Fruit fly (Drosophila melanogaster) whole organism, pupa: ENCODE data around the gene Wnt4.

Experiments used
- CG10348 ChIP-seq: fragments of 200-800 bp; sonication (Bioruptor generic); IDR thresholded peaks from 2 replicates; pipeline ENCODE4 v1.3.6; 2022; ENCODE audit warnings: missing biosample characterization, missing genetic modification characterization
- CG12605 ChIP-seq: fragments of 200-800 bp; sonication (Bioruptor generic); IDR thresholded peaks from 2 replicates; pipeline ENCODE4 v1.3.6; 2022; ENCODE audit warnings: missing biosample characterization, missing genetic modification characterization
- CG13204 ChIP-seq: fragments of 200-800 bp; sonication (Bioruptor generic); optimal IDR thresholded peaks from 2 replicates; lab custom pipeline; 2018; ENCODE audit warnings: missing biosample characterization, mild to moderate bottlenecking, missing genetic modification characterization, moderate library complexity
- CG14655 ChIP-seq: fragments of 200-800 bp; sonication (Bioruptor generic); optimal IDR thresholded peaks from 3 replicates; lab custom pipeline; 2017; ENCODE audit warnings: mild to moderate bottlenecking, missing biosample characterization, missing genetic modification reagents, missing genetic modification characterization
- CG15710 ChIP-seq: fragments of 200-800 bp; sonication (Bioruptor generic); optimal IDR thresholded peaks from 2 replicates; lab custom pipeline; 2018; ENCODE audit warnings: missing biosample characterization, mild to moderate bottlenecking, missing genetic modification characterization, moderate library complexity
- CG17806 ChIP-seq: fragments of 200-800 bp; sonication (Bioruptor generic); optimal IDR thresholded peaks from 2 replicates; lab custom pipeline; 2018; ENCODE audit warnings: missing biosample characterization, mild to moderate bottlenecking, missing genetic modification characterization, moderate library complexity
- CG32121 ChIP-seq: fragments of 200-800 bp; sonication (Bioruptor generic); IDR thresholded peaks from 2 replicates; pipeline ENCODE4 v1.3.6; 2022; ENCODE audit warnings: missing biosample characterization, missing genetic modification characterization
- CG34367 ChIP-seq: fragments of 200-800 bp; sonication (Bioruptor generic); optimal IDR thresholded peaks from 2 replicates; lab custom pipeline; 2018; ENCODE audit warnings: missing biosample characterization, mild to moderate bottlenecking, missing genetic modification characterization
- CG4496 ChIP-seq: fragments of 200-800 bp; sonication (Bioruptor generic); IDR thresholded peaks from 3 replicates; pipeline ENCODE4 v1.3.6; 2022; ENCODE audit warnings: missing biosample characterization, missing genetic modification characterization
- CG8159 ChIP-seq: fragments of 200-800 bp; sonication (Bioruptor generic); optimal IDR thresholded peaks from 3 replicates; lab custom pipeline; 2018; ENCODE audit warnings: missing biosample characterization, mild to moderate bottlenecking, missing genetic modification characterization, moderate library complexity
- CG8301 ChIP-seq: fragments of 200-800 bp; sonication (Bioruptor generic); optimal IDR thresholded peaks from 2 replicates; lab custom pipeline; 2018; ENCODE audit warnings: missing biosample characterization, mild to moderate bottlenecking, missing genetic modification characterization
- CG9948 ChIP-seq: fragments of 200-800 bp; sonication (Bioruptor generic); optimal IDR thresholded peaks from 2 replicates; lab custom pipeline; 2018; ENCODE audit warnings: missing biosample characterization, mild to moderate bottlenecking, missing genetic modification characterization, moderate library complexity
- D1 ChIP-seq: fragments of 200-800 bp; sonication (Bioruptor generic); optimal IDR thresholded peaks from 2 replicates; lab custom pipeline; 2018; ENCODE audit warnings: missing biosample characterization, mild to moderate bottlenecking, missing genetic modification characterization, moderate library complexity
- EcR ChIP-seq: fragments of 200-800 bp; sonication (Bioruptor generic); optimal IDR thresholded peaks from 3 replicates; lab custom pipeline; 2019; ENCODE audit warnings: missing biosample characterization, missing genetic modification characterization, mild to moderate bottlenecking, moderate library complexity, missing genetic modification reagents
- Ets98B ChIP-seq: fragments of 200-800 bp; sonication (Bioruptor generic); IDR thresholded peaks from 2 replicates; pipeline ENCODE4 v1.3.6; 2022; ENCODE audit warnings: missing biosample characterization, missing genetic modification characterization
- Pif1A ChIP-seq: fragments of 200-800 bp; sonication (Bioruptor generic); optimal IDR thresholded peaks from 3 replicates; lab custom pipeline; 2016; ENCODE audit warnings: missing biosample characterization, missing genetic modification characterization
- Pif1B ChIP-seq: fragments of 200-800 bp; sonication (Bioruptor generic); optimal IDR thresholded peaks from 3 replicates; lab custom pipeline; 2016; ENCODE audit warnings: missing biosample characterization, missing genetic modification characterization
- Snoo ChIP-seq: fragments of 200-800 bp; sonication (Bioruptor generic); optimal IDR thresholded peaks from 3 replicates; lab custom pipeline; 2017; ENCODE audit warnings: missing biosample characterization, mild to moderate bottlenecking, missing genetic modification characterization, inconsistent platforms
- fd96Ca ChIP-seq: fragments of 200-800 bp; sonication (Bioruptor generic); IDR thresholded peaks from 3 replicates; pipeline ENCODE4 v1.3.6; 2022; ENCODE audit warnings: missing biosample characterization, missing genetic modification characterization
- gl ChIP-seq: fragments of 200-800 bp; sonication (Bioruptor generic); optimal IDR thresholded peaks from 2 replicates; lab custom pipeline; 2018; ENCODE audit warnings: missing biosample characterization, mild to moderate bottlenecking, missing genetic modification characterization
- rn ChIP-seq: fragments of 200-800 bp; sonication (Bioruptor generic); IDR thresholded peaks from 2 replicates; pipeline ENCODE4 v1.3.6; 2022; ENCODE audit warnings: missing biosample characterization, missing genetic modification characterization

The Wnt4 gene

DNA sequence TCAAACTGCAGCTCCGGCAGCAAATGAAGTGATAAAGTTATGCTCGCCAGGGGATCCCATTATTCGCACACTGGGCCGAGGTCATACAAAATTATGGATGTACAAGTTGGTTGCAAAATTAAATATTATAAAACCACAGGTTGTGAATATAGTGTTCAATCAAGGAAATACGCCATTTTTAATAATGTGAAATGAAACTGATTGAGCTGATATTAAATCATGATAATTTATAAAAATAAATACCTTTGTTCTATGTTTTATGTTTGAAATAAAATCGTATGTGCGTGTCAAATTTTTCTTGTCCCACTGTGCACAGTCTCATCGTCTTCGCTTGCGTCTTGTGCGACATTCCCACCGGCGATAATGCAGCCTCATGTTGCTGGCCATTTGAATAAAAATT, 19.0 kb upstream of the Wnt4 start:
- TF ChIP-seq CG14655 (peak; percentile 78), CG32121 (GFP tag; lab: Robert Waterston, UW) (peak; percentile 49), Pif1B (GFP tag; lab: Kevin White, UChicago) (peak; percentile 47), CG34367 (tag; lab: Kevin White, UChicago) (peak; percentile 29), CG8159 (peak; percentile 42), CG9948 (tag; lab: Kevin White, UChicago) (peak; percentile 61), CG10348 (no peak), CG15710 (tag; lab: Kevin White, UChicago) (peak; percentile 51), gl (tag; lab: Kevin White, UChicago) (no peak), Pif1A (peak; percentile 44), CG4496 (no peak), CG17806 (tag; lab: Kevin White, UChicago) (peak; percentile 42), Ets98B (GFP tag; lab: Robert Waterston, UW) (peak; percentile 20; the same call in 1 of the 2 replicates), EcR (GFP tag; lab: Kevin White, UChicago) (no peak), CG8301 (tag; lab: Kevin White, UChicago) (peak; percentile 69), fd96Ca (GFP tag; lab: Robert Waterston, UW) (no peak), CG12605 (GFP tag; lab: Robert Waterston, UW) (no peak), D1 (tag; lab: Kevin White, UChicago) (no peak), CG13204 (GFP tag; lab: Kevin White, UChicago) (no peak), Snoo (tag; lab: Kevin White, UChicago) (peak; percentile 47), rn (GFP tag; lab: Robert Waterston, UW) (no peak)

DNA sequence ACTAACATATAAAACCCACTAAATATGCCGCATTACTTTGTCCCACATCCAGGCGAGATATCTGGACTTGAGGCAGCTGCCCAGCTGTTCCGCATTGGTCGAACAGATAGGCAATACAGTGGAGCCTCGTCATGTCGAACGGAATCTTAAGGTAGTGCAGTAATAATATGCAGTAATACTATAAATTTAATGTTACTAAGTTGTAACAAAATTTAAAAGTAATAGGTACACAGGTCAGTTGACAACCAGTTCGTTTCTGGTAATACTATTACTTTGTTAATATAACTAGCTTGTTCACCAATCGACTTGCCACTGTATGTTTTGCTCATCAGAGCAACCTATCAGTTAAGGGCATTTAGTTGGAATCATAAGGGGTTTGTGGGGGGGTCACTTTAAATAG, 18.0 kb upstream of the Wnt4 start:
- TF ChIP-seq fd96Ca (GFP tag; lab: Robert Waterston, UW) (no peak), Ets98B (GFP tag; lab: Robert Waterston, UW) (no peak; the same call in 1 of the 2 replicates), CG8159 (peak; percentile 54), CG13204 (GFP tag; lab: Kevin White, UChicago) (no peak), CG8301 (tag; lab: Kevin White, UChicago) (no peak), CG14655 (peak; percentile 38), CG12605 (GFP tag; lab: Robert Waterston, UW) (no peak), CG15710 (tag; lab: Kevin White, UChicago) (peak; percentile 37), D1 (tag; lab: Kevin White, UChicago) (no peak), Snoo (tag; lab: Kevin White, UChicago) (no peak), CG32121 (GFP tag; lab: Robert Waterston, UW) (no peak), EcR (GFP tag; lab: Kevin White, UChicago) (no peak), CG9948 (tag; lab: Kevin White, UChicago) (peak; percentile 14), Pif1A (no peak), rn (GFP tag; lab: Robert Waterston, UW) (0 out of 2 replicates have a peak, but pooled peaks have one; percentile 6), CG34367 (tag; lab: Kevin White, UChicago) (peak; percentile 53), gl (tag; lab: Kevin White, UChicago) (no peak), CG17806 (tag; lab: Kevin White, UChicago) (peak; percentile 49), Pif1B (GFP tag; lab: Kevin White, UChicago) (no peak), CG10348 (no peak), CG4496 (no peak)

DNA sequence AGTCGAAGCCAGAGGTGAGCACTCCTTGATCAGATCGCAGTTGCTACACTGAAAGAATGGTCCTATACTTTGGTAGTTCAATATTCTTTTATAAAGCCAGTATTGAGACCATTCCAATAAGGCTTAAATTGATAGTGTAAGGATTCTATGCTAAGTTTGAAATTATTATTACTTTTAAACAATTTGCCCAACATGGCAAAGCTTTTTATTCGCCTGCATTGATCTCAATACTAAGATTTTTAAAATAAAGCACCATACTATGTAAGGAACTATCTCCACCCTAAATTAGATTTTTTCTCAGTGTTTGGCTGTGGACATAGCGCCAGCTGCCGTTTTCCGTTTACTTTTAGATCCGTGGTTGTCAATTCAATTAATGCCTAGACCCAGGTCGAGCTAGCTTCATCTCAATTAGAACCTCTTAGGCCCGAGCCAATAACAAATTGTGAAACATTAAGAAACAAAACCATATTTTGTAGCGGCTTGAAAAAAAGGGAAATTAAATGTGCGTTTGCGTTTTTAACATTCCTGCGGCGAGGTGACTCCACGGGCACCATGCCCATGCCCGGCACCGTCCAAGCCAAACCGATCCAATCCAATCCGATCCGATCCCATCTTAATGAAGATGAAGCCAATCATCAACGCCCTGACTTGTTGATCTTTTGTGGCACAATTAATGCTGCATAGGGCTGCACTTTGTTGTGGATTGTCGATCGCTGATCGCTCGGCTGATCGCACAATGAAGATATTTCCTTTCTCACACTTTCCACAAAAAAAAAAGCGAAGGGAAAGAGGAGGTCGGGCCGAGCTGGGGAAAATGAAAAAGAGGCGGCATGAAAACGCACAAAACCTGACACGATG, 16.7 kb upstream of the Wnt4 start:
- TF ChIP-seq CG8159 = peak; percentile 30
- TF ChIP-seq CG14655 = peak; percentile 9
- TF ChIP-seq Pif1B (GFP tag; lab: Kevin White, UChicago) = no peak
- peak; percentile 4 for TF ChIP-seq CG9948 (tag; lab: Kevin White, UChicago)
- TF ChIP-seq gl (tag; lab: Kevin White, UChicago) = no peak

DNA sequence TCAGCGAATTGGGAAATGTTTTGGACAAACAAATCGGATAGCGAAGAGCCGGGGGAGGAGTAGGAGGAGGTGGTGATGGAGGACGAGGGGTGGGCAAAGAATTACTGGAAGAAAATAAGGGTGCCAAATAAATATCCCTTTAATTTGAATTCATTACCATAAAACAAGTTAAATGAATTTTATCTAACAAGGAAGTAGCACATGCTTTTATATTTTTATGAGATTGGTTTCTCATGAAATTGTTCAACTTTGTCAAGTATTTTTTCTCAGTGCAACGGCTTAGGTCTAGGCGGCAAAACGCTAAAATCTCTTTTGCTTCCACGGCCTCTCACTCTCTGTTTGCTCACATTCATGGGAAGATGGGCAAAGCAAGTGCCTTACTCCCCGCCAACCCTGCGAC, 15.0 kb upstream of the Wnt4 start:
- TF ChIP-seq EcR (GFP tag; lab: Kevin White, UChicago) = no peak
- no peak for TF ChIP-seq CG8159
- peak; percentile 6 for TF ChIP-seq CG14655
- TF ChIP-seq rn (GFP tag; lab: Robert Waterston, UW) = no peak

DNA sequence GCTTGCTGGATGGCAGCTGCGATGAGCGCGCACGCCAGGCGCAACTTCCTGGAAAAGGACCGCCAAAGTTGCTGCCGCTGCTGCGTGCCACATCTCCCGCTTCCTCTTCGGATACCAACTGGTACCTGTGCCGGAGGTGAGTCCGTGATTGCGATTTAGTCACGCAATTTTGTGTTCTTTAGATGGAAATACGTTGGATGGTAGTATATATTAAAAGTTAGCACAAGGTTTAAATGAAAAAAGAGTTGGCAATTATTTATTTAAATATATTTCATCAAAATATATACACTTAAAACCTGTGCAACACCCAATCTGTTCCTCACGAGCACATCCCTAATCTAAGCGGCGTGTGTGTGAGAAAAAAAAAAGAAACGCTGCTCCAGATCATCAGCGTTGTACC, 13.6 kb upstream of the Wnt4 start:
- TF ChIP-seq CG8159 (peak; percentile 5), Pif1B (GFP tag; lab: Kevin White, UChicago) (peak; percentile 7), CG8301 (tag; lab: Kevin White, UChicago) (peak; percentile 10), CG13204 (GFP tag; lab: Kevin White, UChicago) (peak; percentile 62), CG32121 (GFP tag; lab: Robert Waterston, UW) (no peak), CG14655 (peak; percentile 48), CG34367 (tag; lab: Kevin White, UChicago) (peak; percentile 7), Snoo (tag; lab: Kevin White, UChicago) (no peak), CG10348 (no peak), CG12605 (GFP tag; lab: Robert Waterston, UW) (no peak), CG9948 (tag; lab: Kevin White, UChicago) (peak; percentile 30), CG15710 (tag; lab: Kevin White, UChicago) (peak; percentile 28)

DNA sequence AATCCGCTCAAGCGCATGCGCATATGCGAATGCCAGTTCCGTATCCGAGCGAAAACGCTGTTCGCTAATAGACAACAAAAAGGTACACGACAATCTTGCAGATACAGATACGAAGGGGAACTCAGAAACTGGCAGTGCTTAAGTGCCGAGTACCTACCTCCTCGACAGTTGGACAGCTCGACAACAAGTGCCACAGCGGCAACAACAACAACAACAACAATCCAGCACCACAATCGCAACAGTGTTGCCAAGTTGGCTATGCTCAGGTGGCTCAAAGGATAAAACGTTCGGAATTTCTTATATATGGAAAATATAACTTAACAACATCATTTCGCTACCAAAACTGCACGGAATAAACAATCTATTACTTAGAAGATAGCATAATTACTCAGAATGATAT, 12.9 kb upstream of the Wnt4 start:
- 0 out of 3 replicates have a peak, but pooled peaks have one; percentile 39 for TF ChIP-seq CG4496
- TF ChIP-seq CG8301 (tag; lab: Kevin White, UChicago) = no peak
